Fruit fly (Drosophila melanogaster): ENCODE measurements around the gene Tgi.

Gene Tgi

dm6 chr3L:13502484-13503109, 16.0 kb downstream of the Tgi start, which contains the start of gene Spt20:
Gene Spt20, plus strand, starts transcription at chr3L:13502707.
- no peak for TF ChIP-seq Abd-B (GFP tag; optimal IDR thresholded peaks at IDR 0.05)
- no peak for TF ChIP-seq dl (GFP tag; optimal IDR thresholded peaks at IDR 0.05; ENCODE audit: insufficient read depth in 1 of 2, partially characterized antibody in 2 of 2)
- no peak for TF ChIP-seq brk (GFP tag; optimal IDR thresholded peaks at IDR 0.05)
- TF ChIP-seq CG9705 (GFP tag; optimal IDR thresholded peaks at IDR 0.05), result no peak
- no peak for TF ChIP-seq Rel (GFP tag; optimal IDR thresholded peaks at IDR 0.05)
- TF ChIP-seq Rel (tag; optimal IDR thresholded peaks at IDR 0.05), result no peak
- TF ChIP-seq rgr (GFP tag; optimal IDR thresholded peaks at IDR 0.05), result no peak
- TF ChIP-seq ey (GFP tag; optimal IDR thresholded peaks at IDR 0.05), result no peak
- no peak for TF ChIP-seq Dif (GFP tag; optimal IDR thresholded peaks at IDR 0.05; ENCODE audit: partially characterized antibody)
- no peak for TF ChIP-seq GATAd (GFP tag; optimal IDR thresholded peaks at IDR 0.05)
- no peak for TF ChIP-seq Jra (GFP tag; optimal IDR thresholded peaks at IDR 0.05)

- no peak for TF ChIP-seq Rel (GFP tag; optimal IDR thresholded peaks at IDR 0.05)
- no peak for TF ChIP-seq Rel (tag; optimal IDR thresholded peaks at IDR 0.05)
- TF ChIP-seq Vsx2 (GFP tag; optimal IDR thresholded peaks at IDR 0.05; ENCODE audit: partially characterized antibody), result no peak
- TF ChIP-seq Dfd (GFP tag; optimal IDR thresholded peaks at IDR 0.05), result no peak
- no peak for TF ChIP-seq OdsH (GFP tag; optimal IDR thresholded peaks at IDR 0.05)
- no peak for TF ChIP-seq HLH106 (tag; optimal IDR thresholded peaks at IDR 0.05)
- no peak for TF ChIP-seq fru (GFP tag; optimal IDR thresholded peaks at IDR 0.05)
- no peak for TF ChIP-seq sage (GFP tag; optimal IDR thresholded peaks at IDR 0.05)
- no peak for TF ChIP-seq jim (GFP tag; optimal IDR thresholded peaks at IDR 0.05)
- no peak for TF ChIP-seq pan (optimal IDR thresholded peaks at IDR 0.05)
- TF ChIP-seq Hr78 (GFP tag; optimal IDR thresholded peaks at IDR 0.05), result no peak
- TF ChIP-seq br (GFP tag; optimal IDR thresholded peaks at IDR 0.05), result no peak
- no peak for TF ChIP-seq ey (GFP tag; optimal IDR thresholded peaks at IDR 0.05)
- TF ChIP-seq sv (GFP tag; optimal IDR thresholded peaks at IDR 0.05), result no peak
- no peak for TF ChIP-seq Hnf4 (GFP tag; optimal IDR thresholded peaks at IDR 0.05)
- no peak for TF ChIP-seq lola (GFP tag; optimal IDR thresholded peaks at IDR 0.05)
- no peak for TF ChIP-seq woc (GFP tag; optimal IDR thresholded peaks at IDR 0.05)
These were observed 17.0 kb downstream of the Tgi start for dm6 chr3L:13503631-13504030.

- TF ChIP-seq Dfd (GFP tag; optimal IDR thresholded peaks at IDR 0.05) (no peak), Myc (optimal IDR thresholded peaks at IDR 0.05) (no peak), woc (GFP tag; optimal IDR thresholded peaks at IDR 0.05) (no peak), dmrt93B (GFP tag; optimal IDR thresholded peaks at IDR 0.05) (peak; percentile 71), psq (GFP tag; optimal IDR thresholded peaks at IDR 0.05) (peak; percentile 79), pan (optimal IDR thresholded peaks at IDR 0.05) (no peak), Hr83 (GFP tag; optimal IDR thresholded peaks at IDR 0.05; ENCODE audit: poor library complexity, severe bottlenecking) (peak; percentile 13), sage (GFP tag; optimal IDR thresholded peaks at IDR 0.05) (no peak), Jra (GFP tag; optimal IDR thresholded peaks at IDR 0.05) (no peak), usp (GFP tag; optimal IDR thresholded peaks at IDR 0.05) (no peak), lola (GFP tag; optimal IDR thresholded peaks at IDR 0.05) (no peak), ey (GFP tag; optimal IDR thresholded peaks at IDR 0.05) (peak; percentile 91), dl (GFP tag; optimal IDR thresholded peaks at IDR 0.05; ENCODE audit: insufficient read depth in 1 of 2, partially characterized antibody in 2 of 2) (no peak), jim (GFP tag; optimal IDR thresholded peaks at IDR 0.05) (peak; percentile 59), N (GFP tag; optimal IDR thresholded peaks at IDR 0.05) (no peak), Dif (GFP tag; optimal IDR thresholded peaks at IDR 0.05; ENCODE audit: partially characterized antibody) (no peak), tai (GFP tag; optimal IDR thresholded peaks at IDR 0.05) (no peak), Vsx2 (GFP tag; optimal IDR thresholded peaks at IDR 0.05; ENCODE audit: partially characterized antibody) (no peak), rgr (GFP tag; optimal IDR thresholded peaks at IDR 0.05) (peak; percentile 92), Rel (GFP tag; optimal IDR thresholded peaks at IDR 0.05) (no peak), Rel (tag; optimal IDR thresholded peaks at IDR 0.05) (no peak), CG32264 (GFP tag; optimal IDR thresholded peaks at IDR 0.05) (peak; percentile 58), Hnf4 (GFP tag; optimal IDR thresholded peaks at IDR 0.05) (no peak), br (GFP tag; optimal IDR thresholded peaks at IDR 0.05) (peak; percentile 88), Mio (GFP tag; optimal IDR thresholded peaks at IDR 0.05) (no peak), h (GFP tag; optimal IDR thresholded peaks at IDR 0.05) (peak; percentile 91), Sp1 (GFP tag; optimal IDR thresholded peaks at IDR 0.05) (no peak), HLH106 (tag; optimal IDR thresholded peaks at IDR 0.05) (peak; percentile 90), fru (GFP tag; optimal IDR thresholded peaks at IDR 0.05) (no peak), CG9705 (GFP tag; optimal IDR thresholded peaks at IDR 0.05) (peak; percentile 76), GATAd (GFP tag; optimal IDR thresholded peaks at IDR 0.05) (peak; percentile 66), dsf (GFP tag; optimal IDR thresholded peaks at IDR 0.05; ENCODE audit: borderline replicate concordance) (no peak), foxo (GFP tag; optimal IDR thresholded peaks at IDR 0.05) (peak in 1 of 2 experiments; percentile 93), Hr78 (GFP tag; optimal IDR thresholded peaks at IDR 0.05) (no peak), sv (GFP tag; optimal IDR thresholded peaks at IDR 0.05) (peak; percentile 77), CrebA (GFP tag; optimal IDR thresholded peaks at IDR 0.05; ENCODE audit: borderline replicate concordance) (no peak), OdsH (GFP tag; optimal IDR thresholded peaks at IDR 0.05) (peak; percentile 84)
These were observed 26.5 kb downstream of the Tgi start, which contains the start of the genes Vps36 and Liprin-beta for dm6 chr3L:13513112-13513538. Gene Vps36, minus strand, starts transcription at chr3L:13513112. Gene Liprin-beta, plus strand, starts transcription at chr3L:13513254.

Data from whole organism, wandering third instar larva.